Fruit fly (Drosophila melanogaster) whole organism: Measurements from ENCODE around the gene Zip71B.

Experiments used
- CG8478 ChIP-seq: fragments of >200 bp; optimal IDR thresholded peaks from 2 replicates; lab custom pipeline; 2018; ENCODE audit warnings: inconsistent platforms
- Dll ChIP-seq: fragments of >200 bp; optimal IDR thresholded peaks from 2 replicates; lab custom pipeline; 2017
- EcR ChIP-seq, 2 experiments: fragments of >200 bp; optimal IDR thresholded peaks; 2 replicates each; lab custom pipeline; 2017; ENCODE audit warnings: missing biosample characterization in 2 of 2, missing genetic modification characterization in 2 of 2, missing genetic modification reagents in 2 of 2
- pan ChIP-seq: fragments of >200 bp; optimal IDR thresholded peaks from 2 replicates; lab custom pipeline; 2017
- psq ChIP-seq: fragments of >200 bp; optimal IDR thresholded peaks from 2 replicates; lab custom pipeline; 2017
- usp ChIP-seq: fragments of >200 bp; optimal IDR thresholded peaks from 2 replicates; lab custom pipeline; 2017; ENCODE audit warnings: missing biosample characterization, missing genetic modification characterization, mixed read lengths

- TF ChIP-seq CG8478 (lab: Kevin White, UChicago) (no peak), pan (no peak), EcR (GFP tag; optimal IDR thresholded peaks at IDR 0.05; lab: Kevin White, UChicago) (no peak), Dll (lab: Kevin White, UChicago) (no peak), psq (no peak), usp (GFP tag; lab: Kevin White, UChicago) (no peak)
Measured at dm6 chr3L:14969171-14969570, 22.9 kb upstream of the Zip71B start, which contains the start of gene Tom.
